Worm (Caenorhabditis elegans): ENCODE data around the gene rcs-1.

- no peak for TF ChIP-seq cog-1 (tag; optimal IDR thresholded peaks at IDR 0.05)
- TF ChIP-seq tab-1 (GFP tag; IDR thresholded peaks at IDR 0.05), result no peak
- TF ChIP-seq ztf-23 (GFP tag; IDR thresholded peaks at IDR 0.05), result no peak
- TF ChIP-seq T22C8.4 (GFP tag; IDR thresholded peaks at IDR 0.05), result no peak
- no peak for TF ChIP-seq med-1 (GFP tag; optimal IDR thresholded peaks at IDR 0.05; ENCODE audit: insufficient read depth)
- TF ChIP-seq klf-2 (GFP tag; conservative IDR thresholded peaks at IDR 0.05), result no peak
Observed at ce11 chrX:8790093-8790492, 38.2 kb downstream of the rcs-1 start.
